Fruit fly (Drosophila melanogaster): Measurements from ENCODE around the gene cDIP.

Gene cDIP

dm6 chr3R:21138220-21138754 lies 22.6 kb downstream of the cDIP start, which contains the start of gene meigo (continued):
- TF ChIP-seq insv (GFP tag; optimal IDR thresholded peaks at IDR 0.05) (peak in 1 of 2 experiments; percentile 54), ERR (GFP tag; optimal IDR thresholded peaks at IDR 0.05) (peak; percentile 37), odd (GFP tag; optimal IDR thresholded peaks at IDR 0.05) (no peak), Adf1 (GFP tag; IDR thresholded peaks at IDR 0.05) (peak; percentile 46; the same call in 1 of the 2 replicates), CG10267 (tag; optimal IDR thresholded peaks at IDR 0.05) (peak; percentile 78), corto (GFP tag; optimal IDR thresholded peaks at IDR 0.05) (no peak), kay (GFP tag; optimal IDR thresholded peaks at IDR 0.05) (peak; percentile 41), CG17568 (GFP tag; optimal IDR thresholded peaks at IDR 0.05) (no peak), sisA (GFP tag; IDR thresholded peaks at IDR 0.05) (peak; percentile 32; the same call in 1 of the 2 replicates), CG12391 (tag; optimal IDR thresholded peaks at IDR 0.05) (peak; percentile 86), Vsx1 (GFP tag; optimal IDR thresholded peaks at IDR 0.05) (no peak), CG11456 (GFP tag; IDR thresholded peaks at IDR 0.05) (peak; percentile 58; the same call in 2 of the 3 replicates), Ptx1 (GFP tag; IDR thresholded peaks at IDR 0.05) (peak; percentile 77), phol (tag; optimal IDR thresholded peaks at IDR 0.05) (peak; percentile 81), CG12236 (GFP tag; optimal IDR thresholded peaks at IDR 0.05) (no peak), CG17612 (GFP tag; IDR thresholded peaks at IDR 0.05) (no peak), Asciz (GFP tag; optimal IDR thresholded peaks at IDR 0.05) (no peak), CG7372 (GFP tag; IDR thresholded peaks at IDR 0.05) (peak; percentile 60), seq (GFP tag; IDR thresholded peaks at IDR 0.05) (no peak), sug (tag; optimal IDR thresholded peaks at IDR 0.05) (peak; percentile 90), CG10209 (GFP tag; optimal IDR thresholded peaks at IDR 0.05) (peak; percentile 46), CG2202 (tag; optimal IDR thresholded peaks at IDR 0.05) (peak; percentile 30), cas (GFP tag; IDR thresholded peaks at IDR 0.05) (0 out of 2 replicates have a peak, but pooled peaks have one; percentile 44), ftz-f1 (GFP tag; optimal IDR thresholded peaks at IDR 0.05) (peak; percentile 0), Dref (GFP tag; IDR thresholded peaks at IDR 0.05) (peak; percentile 79)

dm6 chr3R:21133951-21134350 lies 26.9 kb downstream of the cDIP start, which contains the start of gene Usp8:
TSS of gene Usp8 (plus strand) at chr3R:21134262.
- TF ChIP-seq dmrt11E (tag; optimal IDR thresholded peaks at IDR 0.05) (peak; percentile 29), crp (GFP tag; optimal IDR thresholded peaks at IDR 0.05) (peak in 1 of 2 experiments; percentile 74), HLH4C (GFP tag; IDR thresholded peaks at IDR 0.05; ENCODE audit: partially characterized antibody) (0 out of 3 replicates have a peak, but pooled peaks have one; percentile 47), row (GFP tag; IDR thresholded peaks at IDR 0.05) (peak; percentile 80), CG30020 (tag; optimal IDR thresholded peaks at IDR 0.05) (peak; percentile 64), Doc3 (GFP tag; IDR thresholded peaks at IDR 0.05; ENCODE audit: partially characterized antibody) (no peak), Lim3 (GFP tag; IDR thresholded peaks at IDR 0.05) (no peak), CG3726 (GFP tag; IDR thresholded peaks at IDR 0.05) (no peak), CG2116 (GFP tag; optimal IDR thresholded peaks at IDR 0.05) (peak; percentile 74), NK7.1 (GFP tag; optimal IDR thresholded peaks at IDR 0.05) (no peak), Abd-B (GFP tag; optimal IDR thresholded peaks at IDR 0.05) (peak; percentile 28), CG4820 (GFP tag; optimal IDR thresholded peaks at IDR 0.05) (no peak), fd3F (GFP tag; optimal IDR thresholded peaks at IDR 0.05) (no peak), CG8281 (tag; optimal IDR thresholded peaks at IDR 0.05) (no peak), CG12659 (GFP tag; optimal IDR thresholded peaks at IDR 0.05) (peak; percentile 51), Oli (tag; optimal IDR thresholded peaks at IDR 0.05) (peak; percentile 11), stwl (tag; optimal IDR thresholded peaks at IDR 0.05) (peak; percentile 17), CG2712 (tag; optimal IDR thresholded peaks at IDR 0.05) (peak; percentile 66), CG9932 (GFP tag; IDR thresholded peaks at IDR 0.05) (peak; percentile 46; the same call in 1 of the 2 replicates), TFAM (GFP tag; optimal IDR thresholded peaks at IDR 0.05) (no peak), Dp (GFP tag; optimal IDR thresholded peaks at IDR 0.05) (peak; percentile 10), Dad (GFP tag; optimal IDR thresholded peaks at IDR 0.05) (no peak), Hr78 (GFP tag; optimal IDR thresholded peaks at IDR 0.05) (no peak), E2f1 (GFP tag; IDR thresholded peaks at IDR 0.05) (no peak), CG6791 (GFP tag; IDR thresholded peaks at IDR 0.05; ENCODE audit: partially characterized antibody) (no peak)

Data from whole organism, embryonic.